Worm (Caenorhabditis elegans) whole organism, young adult: ENCODE results near the gene F41C3.1.

Experiments
- B0336.3 ChIP-seq: fragments of 200-800 bp; sonication (Bioruptor generic); IDR thresholded peaks from 2 replicates; pipeline ENCODE4 v1.3.6; 2022; ENCODE audit warnings: missing genetic modification characterization, missing compliant biosample characterization
- D2030.7 ChIP-seq: fragments of 200-800 bp; sonication (Bioruptor generic); IDR thresholded peaks from 2 replicates; pipeline ENCODE4 v1.3.6; 2022; ENCODE audit warnings: missing genetic modification reagents, missing genetic modification characterization, missing compliant biosample characterization
- F52B5.7 ChIP-seq: sonication (generic microtip); optimal IDR thresholded peaks from 2 replicates; lab custom pipeline; 2016; ENCODE audit warnings: mild to moderate bottlenecking, missing genetic modification characterization, missing compliant biosample characterization
- Y53G8AR.9 ChIP-seq: fragments of 200-800 bp; sonication (Bioruptor generic); conservative IDR thresholded peaks from 2 replicates; pipeline ENCODE4 v1.3.6; 2022; ENCODE audit warnings: missing genetic modification reagents, missing genetic modification characterization, missing compliant biosample characterization
- Y67H2A.10 ChIP-seq: fragments of 200-800 bp; sonication (Bioruptor generic); conservative IDR thresholded peaks from 2 replicates; pipeline ENCODE4 v1.3.6; 2022; ENCODE audit warnings: missing genetic modification reagents, missing genetic modification characterization, missing compliant biosample characterization
- akir-1 ChIP-seq: fragments of 200-800 bp; sonication (Bioruptor generic); optimal IDR thresholded peaks from 2 replicates; lab custom pipeline; 2018; ENCODE audit warnings: mild to moderate bottlenecking, missing genetic modification characterization, moderate library complexity, missing compliant biosample characterization
- ama-1 ChIP-seq, 3 experiments: fragments of 150-350 bp in 1 of 3; sonication (generic microtip) in 2 of 3; optimal IDR thresholded peaks; 2 replicates each; lab custom pipeline; 2014 to 2018; ENCODE audit warnings: missing biosample characterization in 2 of 3, missing genetic modification characterization in 2 of 3, missing genetic modification reagents in 2 of 3
- aptf-2 ChIP-seq: fragments of 200-800 bp; sonication (Bioruptor generic); conservative IDR thresholded peaks from 2 replicates; pipeline ENCODE4 v1.3.6; 2022; ENCODE audit warnings: missing genetic modification reagents, missing genetic modification characterization, missing compliant biosample characterization
- attf-5 ChIP-seq: fragments of 200-800 bp; sonication (Bioruptor generic); optimal IDR thresholded peaks from 2 replicates; lab custom pipeline; 2018; ENCODE audit warnings: mild to moderate bottlenecking, missing genetic modification characterization, missing compliant biosample characterization
- cebp-1 ChIP-seq, 2 experiments: fragments of 200-800 bp in 1 of 2; sonication (Bioruptor generic) in 1 of 2; sonication (generic microtip) in 1 of 2; IDR thresholded peaks in 1 of 2; optimal IDR thresholded peaks in 1 of 2; 2 replicates each; pipeline versions ENCODE4 v1.3.6 to Lab custom; 2017 to 2022; ENCODE audit warnings: missing compliant biosample characterization in 2 of 2, missing genetic modification characterization in 2 of 2, mild to moderate bottlenecking in 1 of 2, missing genetic modification reagents in 1 of 2, moderate library complexity in 1 of 2
- cebp-2 ChIP-seq: fragments of 200-800 bp; sonication (Bioruptor generic); IDR thresholded peaks from 2 replicates; pipeline ENCODE4 v1.3.6; 2022; ENCODE audit warnings: missing genetic modification characterization, missing compliant biosample characterization
- ceh-100 ChIP-seq: fragments of 200-800 bp; sonication (Bioruptor generic); IDR thresholded peaks from 2 replicates; pipeline ENCODE4 v1.3.6; 2022; ENCODE audit warnings: missing genetic modification reagents, missing genetic modification characterization, missing compliant biosample characterization
- ceh-58 ChIP-seq: fragments of 200-800 bp; sonication (Bioruptor generic); IDR thresholded peaks from 2 replicates; pipeline ENCODE4 v1.3.6; 2022; ENCODE audit warnings: missing genetic modification characterization, missing compliant biosample characterization
- dox-1 ChIP-seq: fragments of 200-800 bp; sonication (Bioruptor generic); IDR thresholded peaks from 2 replicates; pipeline ENCODE4 v1.3.6; 2022; ENCODE audit warnings: missing genetic modification reagents, missing genetic modification characterization, missing compliant biosample characterization
- dpl-1 ChIP-seq: fragments of 150-350 bp; optimal IDR thresholded peaks from 2 replicates; lab custom pipeline; 2014; ENCODE audit warnings: missing biosample characterization, missing genetic modification reagents, missing genetic modification characterization
- efl-1 ChIP-seq: fragments of 150-350 bp; optimal IDR thresholded peaks from 2 replicates; lab custom pipeline; 2014; ENCODE audit warnings: missing biosample characterization, missing genetic modification reagents, missing genetic modification characterization
- hlh-26 ChIP-seq: fragments of 200-800 bp; sonication (Bioruptor generic); conservative IDR thresholded peaks from 2 replicates; pipeline ENCODE4 v1.3.6; 2022; ENCODE audit warnings: missing genetic modification reagents, missing genetic modification characterization, missing compliant biosample characterization
- hmg-1.2 ChIP-seq: fragments of 200-800 bp; sonication (Bioruptor generic); IDR thresholded peaks from 2 replicates; pipeline ENCODE4 v1.3.6; 2022; ENCODE audit warnings: missing genetic modification reagents, missing genetic modification characterization, missing compliant biosample characterization
- hrde-1 ChIP-seq: sonication (generic microtip); optimal IDR thresholded peaks from 2 replicates; lab custom pipeline; 2016; ENCODE audit warnings: missing genetic modification characterization, mild to moderate bottlenecking, missing compliant biosample characterization, moderate library complexity, missing genotype, missing genetic modification reagents, borderline replicate concordance
- let-607 ChIP-seq, 2 experiments: fragments of 200-800 bp in 1 of 2; sonication (Bioruptor generic) in 1 of 2; sonication (generic microtip) in 1 of 2; optimal IDR thresholded peaks; 2 replicates each; lab custom pipeline; 2016 to 2018; ENCODE audit warnings: mild to moderate bottlenecking in 2 of 2, missing compliant biosample characterization in 2 of 2, missing genetic modification characterization in 2 of 2, moderate library complexity in 2 of 2, missing genotype in 1 of 2
- lin-35 ChIP-seq, 3 experiments: fragments of 150-350 bp in 2 of 3; sonication (generic microtip) in 1 of 3; optimal IDR thresholded peaks; 2 replicates each; lab custom pipeline; 2014 to 2018; ENCODE audit warnings: missing biosample characterization in 3 of 3, missing genetic modification characterization in 3 of 3, missing genetic modification reagents in 3 of 3
- lin-40 ChIP-seq: sonication (generic microtip); optimal IDR thresholded peaks from 2 replicates; lab custom pipeline; 2016; ENCODE audit warnings: missing genetic modification characterization, mild to moderate bottlenecking, missing compliant biosample characterization, missing genotype, missing genetic modification reagents
- lsy-27 ChIP-seq: sonication (generic microtip); optimal IDR thresholded peaks from 2 replicates; lab custom pipeline; 2017; ENCODE audit warnings: missing genetic modification characterization, mild to moderate bottlenecking, missing compliant biosample characterization, antibody characterized with exemption, missing genotype, borderline replicate concordance; ENCODE audit not compliant: insufficient read depth
- madf-10 ChIP-seq: sonication (generic microtip); optimal IDR thresholded peaks from 2 replicates; lab custom pipeline; 2016; ENCODE audit warnings: mild to moderate bottlenecking, missing genetic modification characterization, missing compliant biosample characterization
- madf-6 ChIP-seq: fragments of 200-800 bp; sonication (Bioruptor generic); IDR thresholded peaks from 2 replicates; pipeline ENCODE4 v1.3.6; 2022; ENCODE audit warnings: missing genetic modification reagents, missing genetic modification characterization, missing compliant biosample characterization
- mcd-1 ChIP-seq: fragments of 200-800 bp; sonication (Bioruptor generic); IDR thresholded peaks from 2 replicates; pipeline ENCODE4 v1.3.6; 2022; ENCODE audit warnings: missing genetic modification reagents, missing genetic modification characterization, missing compliant biosample characterization
- mel-28 ChIP-seq: sonication (generic microtip); optimal IDR thresholded peaks from 2 replicates; lab custom pipeline; 2016; ENCODE audit warnings: borderline replicate concordance, mild to moderate bottlenecking, missing genetic modification characterization, missing compliant biosample characterization
- mxl-1 ChIP-seq: sonication (generic microtip); optimal IDR thresholded peaks from 2 replicates; lab custom pipeline; 2016; ENCODE audit warnings: missing genetic modification characterization, missing compliant biosample characterization
- nhr-80 ChIP-seq: sonication (generic microtip); optimal IDR thresholded peaks from 2 replicates; lab custom pipeline; 2016; ENCODE audit warnings: missing genetic modification characterization, missing compliant biosample characterization
- rcor-1 ChIP-seq: fragments of 200-800 bp; sonication (Bioruptor generic); IDR thresholded peaks from 2 replicates; pipeline ENCODE4 v1.3.6; 2022; ENCODE audit warnings: missing genetic modification reagents, missing genetic modification characterization, missing compliant biosample characterization
- rpc-1 ChIP-seq, 2 experiments: fragments of 150-350 bp in 1 of 2; sonication (generic microtip) in 1 of 2; optimal IDR thresholded peaks; 2 replicates each; lab custom pipeline; 2014 to 2018; ENCODE audit warnings: missing biosample characterization in 1 of 2, missing genetic modification characterization in 1 of 2, missing genetic modification reagents in 1 of 2, missing genotype in 1 of 2
- tbp1 ChIP-seq: fragments of 200-800 bp; sonication (Bioruptor generic); optimal IDR thresholded peaks from 2 replicates; lab custom pipeline; 2018; ENCODE audit warnings: mild to moderate bottlenecking, missing genetic modification characterization, missing compliant biosample characterization
- tlf-1 ChIP-seq: fragments of 200-800 bp; sonication (Bioruptor generic); optimal IDR thresholded peaks from 2 replicates; lab custom pipeline; 2018; ENCODE audit warnings: mild to moderate bottlenecking, missing genetic modification characterization, missing compliant biosample characterization
- unc-130 ChIP-seq: sonication (generic microtip); optimal IDR thresholded peaks from 2 replicates; lab custom pipeline; 2016; ENCODE audit warnings: missing genetic modification reagents, missing genetic modification characterization, missing compliant biosample characterization
- ztf-18 ChIP-seq: sonication (generic microtip); optimal IDR thresholded peaks from 2 replicates; lab custom pipeline; 2016; ENCODE audit warnings: missing genotype, mild to moderate bottlenecking, missing genetic modification characterization, missing compliant biosample characterization
- ztf-28 ChIP-seq: fragments of 200-800 bp; sonication (Bioruptor generic); IDR thresholded peaks from 2 replicates; pipeline ENCODE4 v1.3.6; 2022; ENCODE audit warnings: missing genetic modification reagents, missing genetic modification characterization, missing compliant biosample characterization
- ztf-3 ChIP-seq: fragments of 200-800 bp; sonication (Bioruptor generic); optimal IDR thresholded peaks from 2 replicates; lab custom pipeline; 2018; ENCODE audit warnings: mild to moderate bottlenecking, missing genetic modification characterization, missing compliant biosample characterization

The F41C3.1 gene

ce11 chrII:4715676-4716075 lies 36.4 kb upstream of the F41C3.1 start, which contains the start of gene F41C3.8:
Gene F41C3.8 (plus strand): TSS chrII:4716046.
- TF ChIP-seq cebp-1 (GFP tag; IDR thresholded peaks at IDR 0.05; lab: Robert Waterston, UW) (0 out of 2 replicates have a peak, but pooled peaks have one; percentile 29), cebp-1 (tag; optimal IDR thresholded peaks at IDR 0.05; lab: Kevin White, UChicago) (peak; percentile 70), attf-5 (GFP tag; lab: Kevin White, UChicago) (peak; percentile 50), lin-40 (tag; lab: Kevin White, UChicago) (no peak), nhr-80 (tag; lab: Kevin White, UChicago) (peak; percentile 89), dox-1 (0 out of 2 replicates have a peak, but pooled peaks have one; percentile 24), let-607 (tag; optimal IDR thresholded peaks at IDR 0.05; lab: Kevin White, UChicago) (peak in 1 of 2 experiments; percentile 87), Y67H2A.10 (GFP tag; lab: Robert Waterston, UW) (no peak), mxl-1 (tag; lab: Kevin White, UChicago) (no peak)

- TF ChIP-seq hmg-1.2 (GFP tag; lab: Robert Waterston, UW): peak; percentile 35; the same call in 1 of the 2 replicates
- no peak for TF ChIP-seq cebp-1 (GFP tag; IDR thresholded peaks at IDR 0.05; lab: Robert Waterston, UW)
- TF ChIP-seq cebp-1 (tag; optimal IDR thresholded peaks at IDR 0.05; lab: Kevin White, UChicago): peak; percentile 62
- peak; percentile 46 for TF ChIP-seq attf-5 (GFP tag; lab: Kevin White, UChicago)
- TF ChIP-seq akir-1 (GFP tag; lab: Kevin White, UChicago): no peak
- TF ChIP-seq rcor-1 (GFP tag; lab: Robert Waterston, UW): no peak
- TF ChIP-seq, all 124 proteins: peak for 3
Measured at ce11 chrII:4726120-4726519, 26.0 kb upstream of the F41C3.1 start, which contains the start of gene F10G7.10. Gene F10G7.10 (minus strand): TSS chrII:4726264.

ce11 chrII:4726750-4727384 lies 25.2 kb upstream of the F41C3.1 start:
- TF ChIP-seq lin-40 (tag; lab: Kevin White, UChicago): no peak
- TF ChIP-seq lin-35 (GFP tag; optimal IDR thresholded peaks at IDR 0.05; lab: Kevin White, UChicago): peak in 1 of 3 experiments; percentile 12
- peak; percentile 3 for TF ChIP-seq unc-130 (GFP tag; lab: Kevin White, UChicago)
- no peak for TF ChIP-seq aptf-2
- TF ChIP-seq madf-6: peak; percentile 86; the same call in 1 of the 2 replicates
- TF ChIP-seq ama-1 (optimal IDR thresholded peaks at IDR 0.05; lab: Kevin White, UChicago): peak; percentile 18
- no peak for TF ChIP-seq ama-1 (GFP tag; optimal IDR thresholded peaks at IDR 0.05; lab: Kevin White, UChicago)
- TF ChIP-seq efl-1: peak; percentile 76
- TF ChIP-seq dpl-1 (GFP tag; lab: Kevin White, UChicago): peak; percentile 33

- TF ChIP-seq hmg-1.2 (GFP tag; lab: Robert Waterston, UW) (no peak), lsy-27 (tag; lab: Kevin White, UChicago) (no peak), mel-28 (no peak), lin-40 (tag; lab: Kevin White, UChicago) (no peak), madf-10 (tag; lab: Kevin White, UChicago) (no peak), dox-1 (no peak), D2030.7 (GFP tag; lab: Robert Waterston, UW) (no peak)
- TF ChIP-seq, all 124 proteins: peak for 0
Measured at ce11 chrII:4727769-4728168, 24.3 kb upstream of the F41C3.1 start, which contains the start of gene ttr-41. Gene ttr-41 (minus strand): TSS chrII:4727869.

- TF ChIP-seq F52B5.7 (tag; lab: Kevin White, UChicago): no peak
- TF ChIP-seq hlh-26 (GFP tag; lab: Robert Waterston, UW): no peak
- TF ChIP-seq dpl-1 (GFP tag; lab: Kevin White, UChicago): no peak
- no peak for TF ChIP-seq ceh-100 (GFP tag; lab: Robert Waterston, UW)
- no peak for TF ChIP-seq hrde-1
- TF ChIP-seq ztf-28 (GFP tag; lab: Robert Waterston, UW): no peak
- no peak for TF ChIP-seq ztf-3
- no peak for TF ChIP-seq cebp-2 (GFP tag; lab: Robert Waterston, UW)
- no peak for TF ChIP-seq cebp-1 (GFP tag; IDR thresholded peaks at IDR 0.05; lab: Robert Waterston, UW)
- TF ChIP-seq cebp-1 (tag; optimal IDR thresholded peaks at IDR 0.05; lab: Kevin White, UChicago): no peak
- TF ChIP-seq Y53G8AR.9: no peak
- no peak for TF ChIP-seq ztf-18 (tag; lab: Kevin White, UChicago)
- peak; percentile 8 for TF ChIP-seq tlf-1 (GFP tag; lab: Kevin White, UChicago)
- TF ChIP-seq rpc-1 (optimal IDR thresholded peaks at IDR 0.05; lab: Kevin White, UChicago): no peak
- TF ChIP-seq rpc-1 (tag; optimal IDR thresholded peaks at IDR 0.05; lab: Kevin White, UChicago): no peak
- peak; percentile 17 for TF ChIP-seq attf-5 (GFP tag; lab: Kevin White, UChicago)
- no peak for TF ChIP-seq B0336.3 (GFP tag; lab: Robert Waterston, UW)
- TF ChIP-seq mcd-1 (GFP tag; lab: Robert Waterston, UW): no peak
- no peak for TF ChIP-seq ceh-58
- peak; percentile 19 for TF ChIP-seq tbp1 (GFP tag; lab: Kevin White, UChicago)
Measured at ce11 chrII:4728687-4729086, 23.4 kb upstream of the F41C3.1 start.
